Fruit fly (Drosophila melanogaster): ENCODE measurements around the gene CG13965.

DNA sequence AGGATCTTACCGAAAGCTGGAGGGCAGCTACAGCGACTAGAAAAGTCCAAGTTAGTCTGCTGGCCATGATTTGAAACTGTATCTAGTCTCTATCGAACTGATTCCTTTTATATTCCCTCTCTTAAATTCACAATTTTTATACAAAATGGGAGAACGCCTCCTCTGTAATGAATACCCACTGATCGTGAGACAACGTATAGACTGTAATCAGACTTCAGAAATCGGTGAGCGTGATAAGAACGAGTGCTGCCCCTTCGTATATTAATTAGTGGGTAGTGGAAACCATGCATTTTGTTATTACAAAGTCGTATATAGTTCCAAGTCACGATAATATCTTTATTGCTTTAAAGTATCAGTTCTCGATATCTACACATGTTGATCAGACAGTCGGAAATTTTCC is 4.3 kb upstream of the CG13965 start, which contains the start of gene OS9:
- TF ChIP-seq Hr83 (GFP tag; optimal IDR thresholded peaks at IDR 0.05; ENCODE audit: poor library complexity, severe bottlenecking) = no peak
- TF ChIP-seq Hnf4 (GFP tag; optimal IDR thresholded peaks at IDR 0.05) = no peak
- TF ChIP-seq Mio (GFP tag; optimal IDR thresholded peaks at IDR 0.05) = no peak
- TF ChIP-seq lola (GFP tag; optimal IDR thresholded peaks at IDR 0.05) = no peak
- TF ChIP-seq Hr78 (GFP tag; optimal IDR thresholded peaks at IDR 0.05) = no peak
- no peak for TF ChIP-seq psq (GFP tag; optimal IDR thresholded peaks at IDR 0.05)
- no peak for TF ChIP-seq CrebA (GFP tag; optimal IDR thresholded peaks at IDR 0.05; ENCODE audit: borderline replicate concordance)
- TF ChIP-seq Myc (optimal IDR thresholded peaks at IDR 0.05) = no peak

Data from whole organism, wandering third instar larva.